Worm (Caenorhabditis elegans) whole organism, midembryonic: ENCODE measurements around the gene fbxa-14.

Source experiments
- flt-1 ChIP-seq: fragments of 200-800 bp; sonication (Bioruptor generic); IDR thresholded peaks from 2 replicates; pipeline ENCODE4 v1.3.6; 2022; ENCODE audit warnings: missing genetic modification characterization, missing compliant biosample characterization
- med-1 ChIP-seq: sonication (generic microtip); optimal IDR thresholded peaks from 2 replicates; lab custom pipeline; 2017; ENCODE audit warnings: missing genetic modification characterization, mild to moderate bottlenecking, missing compliant biosample characterization, antibody characterized with exemption, missing genetic modification reagents; ENCODE audit not compliant: insufficient read depth

DNA sequence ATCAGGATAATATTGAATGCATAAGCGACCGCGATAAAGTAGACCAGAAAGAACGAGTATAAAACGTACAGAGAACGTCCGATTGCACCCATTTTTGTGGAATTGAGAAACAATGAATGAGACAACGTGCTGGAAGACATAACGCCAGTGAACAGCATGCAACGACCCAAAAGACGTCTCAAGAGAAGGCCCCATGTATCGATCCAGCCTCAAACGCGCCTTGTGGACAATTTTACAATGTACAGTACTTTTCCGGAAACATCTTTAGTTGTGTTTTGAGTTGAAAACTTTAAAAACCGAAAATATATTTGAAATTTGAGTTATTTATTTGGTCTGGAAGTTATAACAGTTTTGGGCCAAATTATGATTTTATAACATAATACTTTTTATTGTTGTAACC is 26.3 kb upstream of the fbxa-14 start, which contains the start of gene Y82E9BL.3:
- TF ChIP-seq flt-1 (GFP tag; lab: Robert Waterston, UW) (no peak), med-1 (GFP tag; lab: Kevin White, UChicago) (no peak)
